Worm (Caenorhabditis elegans): Measurements from ENCODE around the gene srw-67.

Gene srw-67

ce11 chrV:7389771-7390170, 27.7 kb upstream of the srw-67 start, which contains the start of gene C02H6.1:
TSS of gene C02H6.1 (minus strand) at chrV:7389871.
- TF ChIP-seq ama-1 (optimal IDR thresholded peaks at IDR 0.05) (no peak), hnd-1 (tag; optimal IDR thresholded peaks at IDR 0.05) (no peak), flt-1 (GFP tag; IDR thresholded peaks at IDR 0.05) (no peak), pes-1 (GFP tag; IDR thresholded peaks at IDR 0.05) (no peak), ceh-36 (tag; optimal IDR thresholded peaks at IDR 0.05) (no peak), sea-1 (GFP tag; conservative IDR thresholded peaks at IDR 0.05) (no peak), F13C5.2 (tag; optimal IDR thresholded peaks at IDR 0.05) (no peak), B0310.2 (tag; optimal IDR thresholded peaks at IDR 0.05) (no peak), tra-4 (tag; optimal IDR thresholded peaks at IDR 0.05) (no peak), ets-7 (tag; optimal IDR thresholded peaks at IDR 0.05) (no peak), hmbx-1 (tag; optimal IDR thresholded peaks at IDR 0.05) (no peak), tbx-37 (GFP tag; conservative IDR thresholded peaks at IDR 0.05) (no peak), aly-1 (tag; optimal IDR thresholded peaks at IDR 0.05) (no peak), ceh-13 (GFP tag; optimal IDR thresholded peaks at IDR 0.05) (no peak), hmg-4 (GFP tag; optimal IDR thresholded peaks at IDR 0.05) (no peak)

DNA sequence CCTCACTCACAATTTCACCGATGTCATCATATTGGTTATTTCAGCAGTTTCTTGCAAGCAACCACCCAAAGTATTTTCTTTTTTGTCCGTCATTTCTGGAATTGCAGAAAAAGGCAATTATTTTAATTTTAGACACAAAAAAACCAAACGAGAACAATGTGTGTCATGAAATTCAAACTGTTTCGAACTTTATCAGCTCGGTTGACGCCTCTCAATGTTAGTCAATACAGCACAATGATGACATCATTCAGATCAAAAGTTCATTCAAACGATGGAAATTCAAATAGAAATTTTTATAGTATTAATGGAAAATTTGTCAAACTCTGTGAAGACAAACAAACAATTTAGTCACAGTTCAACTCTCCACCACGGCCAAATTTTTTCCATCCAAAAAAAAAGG, 25.5 kb upstream of the srw-67 start, which contains the start of gene fbxa-105:
Gene fbxa-105 (minus strand): TSS at position 97 of the 400 bp plus-strand sequence.
- no peak for TF ChIP-seq hnd-1 (tag; optimal IDR thresholded peaks at IDR 0.05)
- TF ChIP-seq B0310.2 (tag; optimal IDR thresholded peaks at IDR 0.05), result no peak
- TF ChIP-seq hmg-4 (GFP tag; optimal IDR thresholded peaks at IDR 0.05), result no peak
- no peak for TF ChIP-seq tbx-37 (GFP tag; conservative IDR thresholded peaks at IDR 0.05)
- TF ChIP-seq hmbx-1 (tag; optimal IDR thresholded peaks at IDR 0.05), result no peak
- TF ChIP-seq tra-4 (tag; optimal IDR thresholded peaks at IDR 0.05), result no peak
- TF ChIP-seq scrt-1 (GFP tag; IDR thresholded peaks at IDR 0.05), result no peak
- TF ChIP-seq sea-1 (GFP tag; conservative IDR thresholded peaks at IDR 0.05), result no peak
- TF ChIP-seq flt-1 (GFP tag; IDR thresholded peaks at IDR 0.05), result no peak
- TF ChIP-seq pes-1 (GFP tag; IDR thresholded peaks at IDR 0.05), result no peak
- no peak for TF ChIP-seq F13C5.2 (tag; optimal IDR thresholded peaks at IDR 0.05)
- no peak for TF ChIP-seq ceh-13 (GFP tag; optimal IDR thresholded peaks at IDR 0.05)
- no peak for TF ChIP-seq ets-7 (tag; optimal IDR thresholded peaks at IDR 0.05)

DNA sequence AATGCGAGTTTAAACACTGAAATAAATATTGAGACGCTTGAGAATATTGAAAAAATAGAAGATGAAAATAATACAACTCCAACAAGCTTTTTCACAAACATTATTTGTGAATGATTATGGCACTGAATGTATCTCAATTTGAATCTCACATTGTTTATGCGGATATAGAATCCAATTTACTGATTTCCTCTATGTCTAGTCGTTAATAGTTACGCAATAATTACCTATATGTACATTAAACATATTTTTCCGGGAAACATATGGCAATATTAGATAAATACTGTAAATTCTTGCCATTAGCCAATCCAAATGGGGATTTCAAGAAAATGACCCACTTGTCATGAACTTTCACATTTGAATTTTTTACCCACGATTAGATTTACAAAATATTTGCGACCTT, 22.1 kb upstream of the srw-67 start, which contains the start of gene srx-9:
Gene srx-9 (minus strand): TSS at position 101 of the 400 bp plus-strand sequence.
- TF ChIP-seq tra-4 (tag; optimal IDR thresholded peaks at IDR 0.05), result no peak
- no peak for TF ChIP-seq tbx-11 (GFP tag; IDR thresholded peaks at IDR 0.05)
- TF ChIP-seq B0310.2 (tag; optimal IDR thresholded peaks at IDR 0.05), result no peak
- no peak for TF ChIP-seq flt-1 (GFP tag; IDR thresholded peaks at IDR 0.05)
- TF ChIP-seq hmg-4 (GFP tag; optimal IDR thresholded peaks at IDR 0.05), result no peak
- TF ChIP-seq hmbx-1 (tag; optimal IDR thresholded peaks at IDR 0.05), result no peak
- TF ChIP-seq aly-1 (tag; optimal IDR thresholded peaks at IDR 0.05), result no peak
- no peak for TF ChIP-seq ceh-13 (GFP tag; optimal IDR thresholded peaks at IDR 0.05)
- TF ChIP-seq sea-1 (GFP tag; conservative IDR thresholded peaks at IDR 0.05), result no peak
- no peak for TF ChIP-seq scrt-1 (GFP tag; IDR thresholded peaks at IDR 0.05)
- TF ChIP-seq tbx-37 (GFP tag; conservative IDR thresholded peaks at IDR 0.05), result no peak

- TF ChIP-seq hmbx-1 (tag; optimal IDR thresholded peaks at IDR 0.05) (no peak), F13C5.2 (tag; optimal IDR thresholded peaks at IDR 0.05) (no peak), flt-1 (GFP tag; IDR thresholded peaks at IDR 0.05) (no peak), ceh-13 (GFP tag; optimal IDR thresholded peaks at IDR 0.05) (no peak), scrt-1 (GFP tag; IDR thresholded peaks at IDR 0.05) (no peak), tra-4 (tag; optimal IDR thresholded peaks at IDR 0.05) (no peak), B0310.2 (tag; optimal IDR thresholded peaks at IDR 0.05) (no peak), ets-7 (tag; optimal IDR thresholded peaks at IDR 0.05) (no peak), pes-1 (GFP tag; IDR thresholded peaks at IDR 0.05) (no peak), tbx-11 (GFP tag; IDR thresholded peaks at IDR 0.05) (no peak)
These were observed 18.3 kb upstream of the srw-67 start, which contains the start of gene gst-41 for ce11 chrV:7399202-7399601. TSS of gene gst-41 (minus strand) at chrV:7399302.

ce11 chrV:7400095-7400494, 17.4 kb upstream of the srw-67 start, which contains the start of gene cnc-9:
TSS of gene cnc-9 (minus strand) at chrV:7400195.
- TF ChIP-seq aly-1 (tag; optimal IDR thresholded peaks at IDR 0.05) (no peak), ama-1 (optimal IDR thresholded peaks at IDR 0.05) (no peak), ceh-13 (GFP tag; optimal IDR thresholded peaks at IDR 0.05) (no peak), hnd-1 (tag; optimal IDR thresholded peaks at IDR 0.05) (no peak), F13C5.2 (tag; optimal IDR thresholded peaks at IDR 0.05) (no peak), B0310.2 (tag; optimal IDR thresholded peaks at IDR 0.05) (no peak), sea-1 (GFP tag; conservative IDR thresholded peaks at IDR 0.05) (no peak), pes-1 (GFP tag; IDR thresholded peaks at IDR 0.05) (no peak), tbx-11 (GFP tag; IDR thresholded peaks at IDR 0.05) (no peak), hmg-4 (GFP tag; optimal IDR thresholded peaks at IDR 0.05) (no peak), ceh-36 (tag; optimal IDR thresholded peaks at IDR 0.05) (no peak), flt-1 (GFP tag; IDR thresholded peaks at IDR 0.05) (no peak), tbx-37 (GFP tag; conservative IDR thresholded peaks at IDR 0.05) (no peak), hmbx-1 (tag; optimal IDR thresholded peaks at IDR 0.05) (no peak), ets-7 (tag; optimal IDR thresholded peaks at IDR 0.05) (no peak), scrt-1 (GFP tag; IDR thresholded peaks at IDR 0.05) (no peak), tra-4 (tag; optimal IDR thresholded peaks at IDR 0.05) (no peak)

DNA sequence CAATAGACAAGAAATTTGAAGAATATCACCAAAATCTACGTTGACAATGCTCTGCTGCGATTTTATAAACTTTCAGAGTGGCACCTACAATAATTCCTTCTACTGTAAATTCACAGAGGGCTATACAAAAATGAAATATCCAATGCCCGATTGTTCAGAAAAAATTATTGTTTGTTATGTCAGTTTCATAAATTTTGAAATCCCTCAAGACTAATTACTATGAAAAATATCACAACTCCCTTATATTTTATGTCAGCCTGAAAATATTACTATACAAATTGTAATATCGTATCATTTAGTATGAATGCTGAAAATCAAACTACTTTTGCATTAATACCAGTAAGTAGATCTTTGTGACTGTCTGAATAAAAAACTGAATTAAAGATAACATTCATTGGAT, 16.9 kb upstream of the srw-67 start, which contains the start of gene srx-60:
Gene srx-60 (plus strand): TSS at position 301 of the 400 bp plus-strand sequence.
- TF ChIP-seq ets-7 (tag; optimal IDR thresholded peaks at IDR 0.05), result no peak
- no peak for TF ChIP-seq ama-1 (optimal IDR thresholded peaks at IDR 0.05)

- no peak for TF ChIP-seq F13C5.2 (tag; optimal IDR thresholded peaks at IDR 0.05)
- TF ChIP-seq aly-1 (tag; optimal IDR thresholded peaks at IDR 0.05), result no peak
- TF ChIP-seq ceh-13 (GFP tag; optimal IDR thresholded peaks at IDR 0.05), result no peak
- TF ChIP-seq scrt-1 (GFP tag; IDR thresholded peaks at IDR 0.05), result no peak
These were observed 15.1 kb upstream of the srw-67 start, which contains the start of gene srj-13 for ce11 chrV:7402355-7402754. TSS of gene srj-13 (plus strand) at chrV:7402655.

ce11 chrV:7403501-7403900, 14.0 kb upstream of the srw-67 start:
- TF ChIP-seq flt-1 (GFP tag; IDR thresholded peaks at IDR 0.05), result no peak
- no peak for TF ChIP-seq sea-1 (GFP tag; conservative IDR thresholded peaks at IDR 0.05)
- no peak for TF ChIP-seq tra-4 (tag; optimal IDR thresholded peaks at IDR 0.05)
- TF ChIP-seq F13C5.2 (tag; optimal IDR thresholded peaks at IDR 0.05), result no peak
- TF ChIP-seq ceh-36 (tag; optimal IDR thresholded peaks at IDR 0.05), result no peak
- no peak for TF ChIP-seq hnd-1 (tag; optimal IDR thresholded peaks at IDR 0.05)
- TF ChIP-seq ceh-13 (GFP tag; optimal IDR thresholded peaks at IDR 0.05), result no peak
- TF ChIP-seq tbx-37 (GFP tag; conservative IDR thresholded peaks at IDR 0.05), result no peak
- TF ChIP-seq B0310.2 (tag; optimal IDR thresholded peaks at IDR 0.05), result no peak
- TF ChIP-seq ama-1 (optimal IDR thresholded peaks at IDR 0.05), result no peak
- no peak for TF ChIP-seq pes-1 (GFP tag; IDR thresholded peaks at IDR 0.05)
- no peak for TF ChIP-seq hmbx-1 (tag; optimal IDR thresholded peaks at IDR 0.05)
- TF ChIP-seq aly-1 (tag; optimal IDR thresholded peaks at IDR 0.05), result no peak
- TF ChIP-seq tbx-11 (GFP tag; IDR thresholded peaks at IDR 0.05), result no peak
- no peak for TF ChIP-seq scrt-1 (GFP tag; IDR thresholded peaks at IDR 0.05)
